Worm (Caenorhabditis elegans) whole organism, young adult: ENCODE data around the gene B0034.7.

Source experiments
- B0261.1 ChIP-seq: sonication (generic microtip); optimal IDR thresholded peaks from 2 replicates; lab custom pipeline; 2016; ENCODE audit warnings: mild to moderate bottlenecking, missing genetic modification characterization, moderate library complexity, missing compliant biosample characterization
- B0336.3 ChIP-seq: fragments of 200-800 bp; sonication (Bioruptor generic); IDR thresholded peaks from 2 replicates; pipeline ENCODE4 v1.3.6; 2022; ENCODE audit warnings: missing genetic modification characterization, missing compliant biosample characterization
- F57A8.1 ChIP-seq: fragments of 200-800 bp; sonication (Bioruptor generic); optimal IDR thresholded peaks from 2 replicates; lab custom pipeline; 2018; ENCODE audit warnings: mild to moderate bottlenecking, missing genetic modification characterization, moderate library complexity, missing compliant biosample characterization
- F57C9.4 ChIP-seq: sonication (generic microtip); optimal IDR thresholded peaks from 2 replicates; lab custom pipeline; 2017; ENCODE audit warnings: mild to moderate bottlenecking, missing genetic modification characterization, missing compliant biosample characterization
- T07F8.4 ChIP-seq: sonication (generic microtip); optimal IDR thresholded peaks from 2 replicates; lab custom pipeline; 2016; ENCODE audit warnings: mild to moderate bottlenecking, missing genetic modification characterization, moderate library complexity, missing compliant biosample characterization
- Y53F4B.3 ChIP-seq: fragments of 200-800 bp; sonication (Bioruptor generic); IDR thresholded peaks from 2 replicates; pipeline ENCODE4 v1.3.6; 2022; ENCODE audit warnings: missing genetic modification reagents, missing genetic modification characterization, missing compliant biosample characterization
- Y67H2A.10 ChIP-seq: fragments of 200-800 bp; sonication (Bioruptor generic); conservative IDR thresholded peaks from 2 replicates; pipeline ENCODE4 v1.3.6; 2022; ENCODE audit warnings: missing genetic modification reagents, missing genetic modification characterization, missing compliant biosample characterization
- Y95B8A.8 ChIP-seq: fragments of 200-800 bp; sonication (Bioruptor generic); IDR thresholded peaks from 2 replicates; pipeline ENCODE4 v1.3.6; 2022; ENCODE audit warnings: missing genetic modification reagents, missing genetic modification characterization, missing compliant biosample characterization
- ama-1 ChIP-seq, 3 experiments: fragments of 150-350 bp in 1 of 3; sonication (generic microtip) in 2 of 3; optimal IDR thresholded peaks; 2 replicates each; lab custom pipeline; 2014 to 2018; ENCODE audit warnings: missing biosample characterization in 2 of 3, missing genetic modification characterization in 2 of 3, missing genetic modification reagents in 2 of 3
- athp-1 ChIP-seq: sonication (generic microtip); optimal IDR thresholded peaks from 2 replicates; lab custom pipeline; 2017; ENCODE audit warnings: mild to moderate bottlenecking, missing genetic modification characterization, missing compliant biosample characterization
- attf-5 ChIP-seq: fragments of 200-800 bp; sonication (Bioruptor generic); optimal IDR thresholded peaks from 2 replicates; lab custom pipeline; 2018; ENCODE audit warnings: mild to moderate bottlenecking, missing genetic modification characterization, missing compliant biosample characterization
- bed-2 ChIP-seq: fragments of 200-800 bp; sonication (Bioruptor generic); IDR thresholded peaks from 2 replicates; pipeline ENCODE4 v1.3.6; 2022; ENCODE audit warnings: missing genetic modification reagents, missing genetic modification characterization, missing compliant biosample characterization
- cebp-1 ChIP-seq, 2 experiments: fragments of 200-800 bp in 1 of 2; sonication (Bioruptor generic) in 1 of 2; sonication (generic microtip) in 1 of 2; IDR thresholded peaks in 1 of 2; optimal IDR thresholded peaks in 1 of 2; 2 replicates each; pipeline versions ENCODE4 v1.3.6 to Lab custom; 2017 to 2022; ENCODE audit warnings: missing compliant biosample characterization in 2 of 2, missing genetic modification characterization in 2 of 2, mild to moderate bottlenecking in 1 of 2, missing genetic modification reagents in 1 of 2, moderate library complexity in 1 of 2
- ceh-100 ChIP-seq: fragments of 200-800 bp; sonication (Bioruptor generic); IDR thresholded peaks from 2 replicates; pipeline ENCODE4 v1.3.6; 2022; ENCODE audit warnings: missing genetic modification reagents, missing genetic modification characterization, missing compliant biosample characterization
- dox-1 ChIP-seq: fragments of 200-800 bp; sonication (Bioruptor generic); IDR thresholded peaks from 2 replicates; pipeline ENCODE4 v1.3.6; 2022; ENCODE audit warnings: missing genetic modification reagents, missing genetic modification characterization, missing compliant biosample characterization
- egl-18 ChIP-seq: fragments of 200-800 bp; sonication (Bioruptor generic); IDR thresholded peaks from 2 replicates; pipeline ENCODE4 v1.3.6; 2022; ENCODE audit warnings: missing genetic modification reagents, missing genetic modification characterization, missing compliant biosample characterization
- egl-44 ChIP-seq: fragments of 200-800 bp; sonication (Bioruptor generic); IDR thresholded peaks from 2 replicates; pipeline ENCODE4 v1.3.6; 2022; ENCODE audit warnings: missing genetic modification reagents, missing genetic modification characterization, missing compliant biosample characterization
- egrh-3 ChIP-seq: fragments of 200-800 bp; sonication (Bioruptor generic); IDR thresholded peaks from 2 replicates; pipeline ENCODE4 v1.3.6; 2022; ENCODE audit warnings: missing genetic modification reagents, missing genetic modification characterization, missing compliant biosample characterization
- ets-4 ChIP-seq: fragments of 200-800 bp; sonication (Bioruptor generic); optimal IDR thresholded peaks from 2 replicates; lab custom pipeline; 2018; ENCODE audit warnings: mild to moderate bottlenecking, missing genetic modification characterization, missing compliant biosample characterization
- fkh-3 ChIP-seq: sonication (generic microtip); optimal IDR thresholded peaks from 2 replicates; lab custom pipeline; 2016; ENCODE audit warnings: mild to moderate bottlenecking, missing genetic modification characterization, missing compliant biosample characterization
- hmg-1.2 ChIP-seq: fragments of 200-800 bp; sonication (Bioruptor generic); IDR thresholded peaks from 2 replicates; pipeline ENCODE4 v1.3.6; 2022; ENCODE audit warnings: missing genetic modification reagents, missing genetic modification characterization, missing compliant biosample characterization
- lag-1 ChIP-seq: fragments of 200-800 bp; sonication (Bioruptor generic); IDR thresholded peaks from 2 replicates; pipeline ENCODE4 v1.3.6; 2022; ENCODE audit warnings: missing genetic modification reagents, missing genetic modification characterization, missing compliant biosample characterization
- let-607 ChIP-seq, 2 experiments: fragments of 200-800 bp in 1 of 2; sonication (Bioruptor generic) in 1 of 2; sonication (generic microtip) in 1 of 2; optimal IDR thresholded peaks; 2 replicates each; lab custom pipeline; 2016 to 2018; ENCODE audit warnings: mild to moderate bottlenecking in 2 of 2, missing compliant biosample characterization in 2 of 2, missing genetic modification characterization in 2 of 2, moderate library complexity in 2 of 2, missing genotype in 1 of 2
- lir-1 ChIP-seq: fragments of 200-800 bp; sonication (Bioruptor generic); conservative IDR thresholded peaks from 2 replicates; pipeline ENCODE4 v1.3.6; 2022; ENCODE audit warnings: missing genetic modification reagents, missing genetic modification characterization, missing compliant biosample characterization
- lsl-1 ChIP-seq: fragments of 200-800 bp; sonication (Bioruptor generic); optimal IDR thresholded peaks from 2 replicates; lab custom pipeline; 2018; ENCODE audit warnings: mild to moderate bottlenecking, missing genetic modification characterization, moderate library complexity, missing compliant biosample characterization
- nfya-2 ChIP-seq: fragments of 200-800 bp; sonication (Bioruptor generic); IDR thresholded peaks from 2 replicates; pipeline ENCODE4 v1.3.6; 2022; ENCODE audit warnings: missing genetic modification reagents, missing genetic modification characterization, missing compliant biosample characterization
- nfyb-1 ChIP-seq: fragments of 200-800 bp; sonication (Bioruptor generic); IDR thresholded peaks from 2 replicates; pipeline ENCODE4 v1.3.6; 2022; ENCODE audit warnings: missing genetic modification reagents, missing genetic modification characterization, missing compliant biosample characterization
- rcor-1 ChIP-seq: fragments of 200-800 bp; sonication (Bioruptor generic); IDR thresholded peaks from 2 replicates; pipeline ENCODE4 v1.3.6; 2022; ENCODE audit warnings: missing genetic modification reagents, missing genetic modification characterization, missing compliant biosample characterization
- rec-8 ChIP-seq, 2 experiments: sonication (generic microtip); optimal IDR thresholded peaks; 2 replicates each; lab custom pipeline; 2016; ENCODE audit warnings: mild to moderate bottlenecking in 2 of 2, missing genetic modification characterization in 2 of 2, missing genetic modification reagents in 2 of 2, missing genotype in 2 of 2, missing biosample characterization in 1 of 2, missing compliant biosample characterization in 1 of 2, moderate library complexity in 1 of 2
- rpc-1 ChIP-seq, 2 experiments: fragments of 150-350 bp in 1 of 2; sonication (generic microtip) in 1 of 2; optimal IDR thresholded peaks; 2 replicates each; lab custom pipeline; 2014 to 2018; ENCODE audit warnings: missing biosample characterization in 1 of 2, missing genetic modification characterization in 1 of 2, missing genetic modification reagents in 1 of 2, missing genotype in 1 of 2
- tbp1 ChIP-seq: fragments of 200-800 bp; sonication (Bioruptor generic); optimal IDR thresholded peaks from 2 replicates; lab custom pipeline; 2018; ENCODE audit warnings: mild to moderate bottlenecking, missing genetic modification characterization, missing compliant biosample characterization
- tlf-1 ChIP-seq: fragments of 200-800 bp; sonication (Bioruptor generic); optimal IDR thresholded peaks from 2 replicates; lab custom pipeline; 2018; ENCODE audit warnings: mild to moderate bottlenecking, missing genetic modification characterization, missing compliant biosample characterization
- unc-130 ChIP-seq: sonication (generic microtip); optimal IDR thresholded peaks from 2 replicates; lab custom pipeline; 2016; ENCODE audit warnings: missing genetic modification reagents, missing genetic modification characterization, missing compliant biosample characterization
- unc-62 ChIP-seq: fragments of 150-350 bp; optimal IDR thresholded peaks from 2 replicates; lab custom pipeline; 2014; ENCODE audit warnings: missing biosample characterization, missing genetic modification reagents, missing genetic modification characterization
- xnd-1 ChIP-seq: sonication (generic microtip); optimal IDR thresholded peaks from 2 replicates; lab custom pipeline; 2016; ENCODE audit warnings: missing genotype, missing genetic modification reagents, missing genetic modification characterization, missing compliant biosample characterization
- ztf-28 ChIP-seq: fragments of 200-800 bp; sonication (Bioruptor generic); IDR thresholded peaks from 2 replicates; pipeline ENCODE4 v1.3.6; 2022; ENCODE audit warnings: missing genetic modification reagents, missing genetic modification characterization, missing compliant biosample characterization

The B0034.7 gene

ce11 chrII:5936009-5936408, 25.4 kb upstream of the B0034.7 start (continued):
- TF ChIP-seq ztf-28 (no peak), tbp1 (GFP tag; lab: Kevin White, UChicago) (peak; percentile 17), tlf-1 (GFP tag; lab: Kevin White, UChicago) (peak; percentile 0), F57C9.4 (tag; lab: Kevin White, UChicago) (no peak), lsl-1 (GFP tag; lab: Kevin White, UChicago) (no peak), egl-44 (GFP tag; lab: Robert Waterston, UW) (peak; percentile 70; the same call in 1 of the 2 replicates), nfya-2 (GFP tag; lab: Robert Waterston, UW) (no peak), bed-2 (GFP tag; lab: Robert Waterston, UW) (no peak), nfyb-1 (0 out of 2 replicates have a peak, but pooled peaks have one; percentile 8), rec-8 (tag; optimal IDR thresholded peaks at IDR 0.05; lab: Kevin White, UChicago) (no peak), ets-4 (GFP tag; lab: Kevin White, UChicago) (peak; percentile 22), fkh-3 (no peak), B0261.1 (tag; lab: Kevin White, UChicago) (no peak), unc-62 (GFP tag; lab: Kevin White, UChicago) (peak; percentile 58)

DNA sequence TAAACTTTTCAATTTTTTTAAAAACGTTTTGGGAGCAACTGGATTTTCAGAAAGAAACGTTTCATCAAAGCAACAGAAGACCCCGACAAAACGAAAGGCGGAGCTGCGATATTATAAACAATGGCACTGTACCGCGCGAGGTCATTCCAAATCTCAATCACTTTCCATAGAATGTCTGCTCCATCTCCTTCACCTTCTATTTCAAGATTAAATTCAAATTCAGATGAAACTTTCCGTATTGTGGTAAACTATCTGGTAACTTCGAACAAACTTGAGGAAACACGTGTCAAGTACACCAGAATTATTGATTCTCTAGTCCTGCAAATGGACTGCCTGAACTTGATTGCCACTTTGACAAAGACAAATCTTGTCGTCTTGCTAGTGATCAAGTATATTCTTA, 20.6 kb upstream of the B0034.7 start, which contains the start of gene F28B12.6:
Gene F28B12.6 (plus strand): TSS at position 49 of the 400 bp plus-strand sequence.
- TF ChIP-seq nfya-2 (GFP tag; lab: Robert Waterston, UW) (no peak), B0336.3 (GFP tag; lab: Robert Waterston, UW) (peak; percentile 61; the same call in 1 of the 2 replicates), cebp-1 (GFP tag; IDR thresholded peaks at IDR 0.05; lab: Robert Waterston, UW) (no peak), cebp-1 (tag; optimal IDR thresholded peaks at IDR 0.05; lab: Kevin White, UChicago) (peak; percentile 24), nfyb-1 (peak; percentile 52; the same call in 1 of the 2 replicates), rpc-1 (optimal IDR thresholded peaks at IDR 0.05; lab: Kevin White, UChicago) (no peak), rpc-1 (tag; optimal IDR thresholded peaks at IDR 0.05; lab: Kevin White, UChicago) (no peak)

- TF ChIP-seq lag-1 (GFP tag; lab: Robert Waterston, UW) (no peak), egrh-3 (GFP tag; lab: Robert Waterston, UW) (no peak), egl-44 (GFP tag; lab: Robert Waterston, UW) (no peak), Y67H2A.10 (GFP tag; lab: Robert Waterston, UW) (no peak), F57A8.1 (GFP tag; lab: Kevin White, UChicago) (no peak), athp-1 (tag; lab: Kevin White, UChicago) (no peak), cebp-1 (GFP tag; IDR thresholded peaks at IDR 0.05; lab: Robert Waterston, UW) (no peak), cebp-1 (tag; optimal IDR thresholded peaks at IDR 0.05; lab: Kevin White, UChicago) (peak; percentile 26)
Measured at ce11 chrII:5942593-5942992, 18.8 kb upstream of the B0034.7 start, which contains the start of gene F28B12.1. TSS of gene F28B12.1 (plus strand) at chrII:5942927.

- TF ChIP-seq let-607 (tag; optimal IDR thresholded peaks at IDR 0.05; lab: Kevin White, UChicago) (no peak), ama-1 (optimal IDR thresholded peaks at IDR 0.05; lab: Kevin White, UChicago) (no peak), ama-1 (GFP tag; optimal IDR thresholded peaks at IDR 0.05; lab: Kevin White, UChicago) (no peak), lir-1 (GFP tag; lab: Robert Waterston, UW) (no peak), Y95B8A.8 (GFP tag; lab: Robert Waterston, UW) (no peak), xnd-1 (tag; lab: Kevin White, UChicago) (no peak), F57C9.4 (tag; lab: Kevin White, UChicago) (no peak), unc-130 (no peak), T07F8.4 (tag; lab: Kevin White, UChicago) (no peak), attf-5 (no peak), hmg-1.2 (GFP tag; lab: Robert Waterston, UW) (no peak), egl-18 (GFP tag; lab: Robert Waterston, UW) (no peak), dox-1 (GFP tag; lab: Robert Waterston, UW) (no peak), rcor-1 (GFP tag; lab: Robert Waterston, UW) (no peak), ceh-100 (no peak), Y53F4B.3 (GFP tag; lab: Robert Waterston, UW) (no peak), unc-62 (GFP tag; lab: Kevin White, UChicago) (no peak)
Measured at ce11 chrII:5944268-5944667, 17.1 kb upstream of the B0034.7 start, which contains the start of gene B0034.2. TSS of gene B0034.2 (minus strand) at chrII:5944368.
